Worm (Caenorhabditis elegans): Measurements from ENCODE around the gene aly-2.

DNA sequence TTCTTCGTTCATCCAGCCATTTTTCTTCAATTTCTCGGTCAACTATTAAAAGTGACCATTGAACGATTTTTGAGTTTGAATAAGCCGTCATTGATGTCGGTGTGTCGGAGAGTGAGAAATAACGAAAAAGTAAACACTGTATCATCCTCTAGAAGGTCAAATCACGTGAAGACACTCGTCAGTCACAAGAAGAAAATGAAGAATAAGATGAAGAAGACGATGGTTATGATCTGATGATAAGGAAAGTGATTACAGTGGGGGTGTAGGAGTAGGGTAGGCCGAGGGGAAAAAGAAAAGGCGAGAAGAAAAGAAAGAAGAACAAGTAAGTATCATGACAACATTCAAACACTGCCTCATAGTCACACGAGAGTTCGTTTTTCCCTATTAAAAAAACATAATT, 50.9 kb downstream of the aly-2 start:
- no peak for TF ChIP-seq tbx-2 (tag; optimal IDR thresholded peaks at IDR 0.05)
- TF ChIP-seq skn-1 (tag; optimal IDR thresholded peaks at IDR 0.05): peak; percentile 41
- TF ChIP-seq nhr-237 (tag; optimal IDR thresholded peaks at IDR 0.05): no peak
- no peak for TF ChIP-seq nhr-11 (tag; optimal IDR thresholded peaks at IDR 0.05)
- TF ChIP-seq ZK546.5 (tag; optimal IDR thresholded peaks at IDR 0.05): no peak
- TF ChIP-seq aly-2 (tag; optimal IDR thresholded peaks at IDR 0.05): no peak
- no peak for TF ChIP-seq mml-1 (tag; optimal IDR thresholded peaks at IDR 0.05)
- TF ChIP-seq elt-1 (tag; optimal IDR thresholded peaks at IDR 0.05): peak; percentile 49
- TF ChIP-seq nhr-12 (tag; optimal IDR thresholded peaks at IDR 0.05): no peak
- peak; percentile 3 to 81 (median 52) for TF ChIP-seq elt-3 (tag; optimal IDR thresholded peaks at IDR 0.05)
